Fruit fly (Drosophila melanogaster): ENCODE data around the gene Cortactin.

Cortactin gene

dm6 chr3R:21092036-21092435 lies 27.8 kb upstream of the Cortactin start:
- TF ChIP-seq noc (tag; optimal IDR thresholded peaks at IDR 0.05) = no peak

dm6 chr3R:21091500-21091899 lies 27.2 kb upstream of the Cortactin start:
- TF ChIP-seq noc (tag; optimal IDR thresholded peaks at IDR 0.05) = no peak

- no peak for TF ChIP-seq noc (tag; optimal IDR thresholded peaks at IDR 0.05)
Observed at dm6 chr3R:21090230-21091021, 26.2 kb upstream of the Cortactin start.

dm6 chr3R:21089416-21089815 lies 25.1 kb upstream of the Cortactin start:
- TF ChIP-seq noc (tag; optimal IDR thresholded peaks at IDR 0.05) = no peak

- TF ChIP-seq noc (tag; optimal IDR thresholded peaks at IDR 0.05) = no peak
Observed at dm6 chr3R:21084979-21085378, 20.7 kb upstream of the Cortactin start.

dm6 chr3R:21080876-21081586 lies 16.8 kb upstream of the Cortactin start, which contains the start of gene HHEX:
HHEX (minus strand) TSS chr3R:21080926.
- TF ChIP-seq noc (tag; optimal IDR thresholded peaks at IDR 0.05) = peak; percentile 87

dm6 chr3R:21078958-21079357 lies 14.7 kb upstream of the Cortactin start:
- no peak for TF ChIP-seq noc (tag; optimal IDR thresholded peaks at IDR 0.05)

- peak; percentile 24 for TF ChIP-seq noc (tag; optimal IDR thresholded peaks at IDR 0.05)
Observed at dm6 chr3R:21078211-21078610, 13.9 kb upstream of the Cortactin start.

dm6 chr3R:21077577-21077976 lies 13.3 kb upstream of the Cortactin start:
- TF ChIP-seq noc (tag; optimal IDR thresholded peaks at IDR 0.05) = no peak

- TF ChIP-seq noc (tag; optimal IDR thresholded peaks at IDR 0.05) = no peak
Observed at dm6 chr3R:21073707-21074106, 9.4 kb upstream of the Cortactin start, which contains the start of gene dmrt93B. dmrt93B (plus strand) TSS chr3R:21074007.

dm6 chr3R:21073141-21073540 lies 8.9 kb upstream of the Cortactin start, which contains the start of gene r-l:
r-l (minus strand) TSS chr3R:21073319.
- TF ChIP-seq noc (tag; optimal IDR thresholded peaks at IDR 0.05) = no peak

dm6 chr3R:21071943-21072500 lies 7.8 kb upstream of the Cortactin start:
- TF ChIP-seq noc (tag; optimal IDR thresholded peaks at IDR 0.05) = peak; percentile 53

- TF ChIP-seq noc (tag; optimal IDR thresholded peaks at IDR 0.05) = no peak
Observed at dm6 chr3R:21071312-21071711, 7.0 kb upstream of the Cortactin start.

- no peak for TF ChIP-seq noc (tag; optimal IDR thresholded peaks at IDR 0.05)
Observed at dm6 chr3R:21069742-21070141, 5.5 kb upstream of the Cortactin start.

dm6 chr3R:21067543-21067942 lies 3.3 kb upstream of the Cortactin start:
- no peak for TF ChIP-seq noc (tag; optimal IDR thresholded peaks at IDR 0.05)

dm6 chr3R:21066469-21067284 lies 2.4 kb upstream of the Cortactin start:
- TF ChIP-seq noc (tag; optimal IDR thresholded peaks at IDR 0.05) = no peak
